Worm (Caenorhabditis elegans) whole organism, late embryonic: ENCODE measurements around the gene nfki-1.

Experiments used
- K02D7.2 ChIP-seq: sonication (generic microtip); optimal IDR thresholded peaks from 2 replicates; lab custom pipeline; 2017; ENCODE audit warnings: mild to moderate bottlenecking, missing genetic modification characterization, missing compliant biosample characterization
- K09A11.1 ChIP-seq: sonication (generic microtip); optimal IDR thresholded peaks from 2 replicates; lab custom pipeline; 2017; ENCODE audit warnings: antibody characterized with exemption, mild to moderate bottlenecking, missing genetic modification characterization, missing compliant biosample characterization; ENCODE audit not compliant: insufficient read depth
- T23F11.4 ChIP-seq: fragments of 200-800 bp; sonication (Bioruptor generic); optimal IDR thresholded peaks from 2 replicates; lab custom pipeline; 2018; ENCODE audit warnings: mild to moderate bottlenecking, missing genetic modification characterization, missing compliant biosample characterization
- ceh-18 ChIP-seq: sonication (generic microtip); optimal IDR thresholded peaks from 2 replicates; lab custom pipeline; 2016; ENCODE audit warnings: missing genetic modification characterization, missing compliant biosample characterization
- ceh-22 ChIP-seq: sonication (generic microtip); optimal IDR thresholded peaks from 2 replicates; lab custom pipeline; 2017; ENCODE audit warnings: missing biosample characterization, missing genetic modification characterization
- ceh-30 ChIP-seq: fragments of 150-350 bp; optimal IDR thresholded peaks from 2 replicates; lab custom pipeline; 2014; ENCODE audit warnings: missing biosample characterization, missing genetic modification characterization
- ceh-31 ChIP-seq: sonication (generic microtip); optimal IDR thresholded peaks from 2 replicates; lab custom pipeline; 2016; ENCODE audit warnings: missing genetic modification characterization, missing compliant biosample characterization
- ceh-34 ChIP-seq: sonication (generic microtip); optimal IDR thresholded peaks from 2 replicates; lab custom pipeline; 2016; ENCODE audit warnings: mild to moderate bottlenecking, missing genetic modification characterization, missing compliant biosample characterization
- ceh-48 ChIP-seq: sonication (generic microtip); optimal IDR thresholded peaks from 2 replicates; lab custom pipeline; 2016; ENCODE audit warnings: missing genetic modification characterization, inconsistent platforms, missing compliant biosample characterization
- ceh-9 ChIP-seq: sonication (generic microtip); optimal IDR thresholded peaks from 2 replicates; lab custom pipeline; 2016; ENCODE audit warnings: mild to moderate bottlenecking, missing genetic modification characterization, inconsistent platforms, missing compliant biosample characterization
- che-1 ChIP-seq: sonication (generic microtip); optimal IDR thresholded peaks from 2 replicates; lab custom pipeline; 2016; ENCODE audit warnings: mild to moderate bottlenecking, missing genetic modification characterization, missing compliant biosample characterization
- dmd-4 ChIP-seq: sonication (generic microtip); optimal IDR thresholded peaks from 2 replicates; lab custom pipeline; 2016; ENCODE audit warnings: borderline replicate concordance, missing genetic modification characterization, missing compliant biosample characterization
- dve-1 ChIP-seq: sonication (generic microtip); optimal IDR thresholded peaks from 2 replicates; lab custom pipeline; 2017; ENCODE audit warnings: antibody characterized with exemption, mild to moderate bottlenecking, missing genetic modification characterization, missing compliant biosample characterization
- ets-4 ChIP-seq: sonication (generic microtip); optimal IDR thresholded peaks from 2 replicates; lab custom pipeline; 2016; ENCODE audit warnings: missing genetic modification characterization, missing compliant biosample characterization
- fax-1 ChIP-seq: sonication (generic microtip); optimal IDR thresholded peaks from 2 replicates; lab custom pipeline; 2016; ENCODE audit warnings: missing genotype, missing genetic modification characterization, missing compliant biosample characterization
- fkh-6 ChIP-seq: sonication (generic microtip); optimal IDR thresholded peaks from 2 replicates; lab custom pipeline; 2016; ENCODE audit warnings: missing genetic modification characterization, missing compliant biosample characterization
- hlh-15 ChIP-seq: sonication (generic microtip); optimal IDR thresholded peaks from 2 replicates; lab custom pipeline; 2016; ENCODE audit warnings: missing genetic modification characterization, missing compliant biosample characterization
- lim-6 ChIP-seq: sonication (generic microtip); optimal IDR thresholded peaks from 2 replicates; lab custom pipeline; 2016; ENCODE audit warnings: missing genetic modification characterization, missing compliant biosample characterization
- lin-11 ChIP-seq: fragments of 200-800 bp; sonication (Bioruptor generic); optimal IDR thresholded peaks from 2 replicates; lab custom pipeline; 2018; ENCODE audit warnings: mild to moderate bottlenecking, missing genetic modification characterization, missing compliant biosample characterization
- madf-2 ChIP-seq: sonication (generic microtip); optimal IDR thresholded peaks from 2 replicates; lab custom pipeline; 2017; ENCODE audit warnings: missing genetic modification characterization, missing compliant biosample characterization
- nfya-1 ChIP-seq: sonication (generic microtip); optimal IDR thresholded peaks from 2 replicates; lab custom pipeline; 2017; ENCODE audit warnings: missing genetic modification characterization, mild to moderate bottlenecking, missing compliant biosample characterization, antibody characterized with exemption, moderate library complexity
- nhr-232 ChIP-seq: sonication (generic microtip); optimal IDR thresholded peaks from 2 replicates; lab custom pipeline; 2016; ENCODE audit warnings: missing genetic modification characterization, missing compliant biosample characterization
- npax-4 ChIP-seq: sonication (generic microtip); optimal IDR thresholded peaks from 2 replicates; lab custom pipeline; 2016; ENCODE audit warnings: missing genetic modification characterization, missing compliant biosample characterization
- odd-2 ChIP-seq: sonication (generic microtip); optimal IDR thresholded peaks from 2 replicates; lab custom pipeline; 2017; ENCODE audit warnings: antibody characterized with exemption, mild to moderate bottlenecking, missing genetic modification characterization, missing compliant biosample characterization
- pha-2 ChIP-seq: sonication (generic microtip); optimal IDR thresholded peaks from 2 replicates; lab custom pipeline; 2017; ENCODE audit warnings: mild to moderate bottlenecking, missing genetic modification characterization, missing compliant biosample characterization
- pros-1 ChIP-seq: fragments of 150-350 bp; optimal IDR thresholded peaks from 2 replicates; lab custom pipeline; 2014; ENCODE audit warnings: missing biosample characterization, missing genetic modification reagents, missing genetic modification characterization
- ref-2 ChIP-seq: sonication (generic microtip); optimal IDR thresholded peaks from 2 replicates; lab custom pipeline; 2016; ENCODE audit warnings: missing genetic modification characterization, missing compliant biosample characterization
- rnt-1 ChIP-seq: sonication (generic microtip); optimal IDR thresholded peaks from 2 replicates; lab custom pipeline; 2016; ENCODE audit warnings: missing genetic modification characterization, missing compliant biosample characterization
- sox-4 ChIP-seq: sonication (generic microtip); optimal IDR thresholded peaks from 2 replicates; lab custom pipeline; 2017; ENCODE audit warnings: mild to moderate bottlenecking, missing genetic modification characterization, inconsistent platforms, missing compliant biosample characterization
- syd-9 ChIP-seq: sonication (generic microtip); optimal IDR thresholded peaks from 2 replicates; lab custom pipeline; 2016; ENCODE audit warnings: mild to moderate bottlenecking, missing genetic modification characterization, moderate library complexity, missing compliant biosample characterization
- tbx-2 ChIP-seq: sonication (generic microtip); optimal IDR thresholded peaks from 2 replicates; lab custom pipeline; 2016; ENCODE audit warnings: missing genetic modification characterization, missing compliant biosample characterization
- ttx-3 ChIP-seq: sonication (generic microtip); optimal IDR thresholded peaks from 2 replicates; lab custom pipeline; 2016; ENCODE audit warnings: missing genetic modification reagents, missing genetic modification characterization, missing compliant biosample characterization
- unc-55 ChIP-seq: sonication (generic microtip); optimal IDR thresholded peaks from 2 replicates; lab custom pipeline; 2017; ENCODE audit warnings: missing biosample characterization, missing genetic modification reagents, missing genetic modification characterization
- ztf-16 ChIP-seq: sonication (generic microtip); optimal IDR thresholded peaks from 2 replicates; lab custom pipeline; 2017; ENCODE audit warnings: missing genetic modification characterization, missing compliant biosample characterization

The nfki-1 gene

ce11 chrX:15310330-15310776 lies 44.7 kb upstream of the nfki-1 start:
- peak; percentile 70 for TF ChIP-seq ref-2
- no peak for TF ChIP-seq unc-55 (GFP tag; lab: Kevin White, UChicago)
- TF ChIP-seq ceh-31 (tag; lab: Kevin White, UChicago) = peak; percentile 14
- TF ChIP-seq madf-2 (tag; lab: Kevin White, UChicago) = peak; percentile 12
- TF ChIP-seq rnt-1 (tag; lab: Kevin White, UChicago) = peak; percentile 21
- TF ChIP-seq tbx-2 (tag; lab: Kevin White, UChicago) = no peak
- TF ChIP-seq ceh-30 (tag; lab: Kevin White, UChicago) = no peak
- peak; percentile 59 for TF ChIP-seq pros-1 (tag; lab: Kevin White, UChicago)

ce11 chrX:15310986-15311385 lies 44.1 kb upstream of the nfki-1 start:
- TF ChIP-seq ets-4 (tag; lab: Kevin White, UChicago) (no peak), npax-4 (tag; lab: Kevin White, UChicago) (no peak), dmd-4 (no peak), ceh-9 (tag; lab: Kevin White, UChicago) (no peak), pros-1 (tag; lab: Kevin White, UChicago) (no peak), che-1 (no peak), ceh-34 (no peak), ceh-30 (tag; lab: Kevin White, UChicago) (no peak), fax-1 (tag; lab: Kevin White, UChicago) (no peak), lim-6 (no peak), nfya-1 (tag; lab: Kevin White, UChicago) (no peak), sox-4 (tag; lab: Kevin White, UChicago) (no peak), fkh-6 (tag; lab: Kevin White, UChicago) (no peak), ceh-18 (no peak)

- TF ChIP-seq syd-9 (tag; lab: Kevin White, UChicago) (no peak), unc-55 (GFP tag; lab: Kevin White, UChicago) (no peak), odd-2 (tag; lab: Kevin White, UChicago) (no peak), ceh-22 (no peak), T23F11.4 (GFP tag; lab: Kevin White, UChicago) (no peak), hlh-15 (no peak), K02D7.2 (tag; lab: Kevin White, UChicago) (no peak), ceh-48 (tag; lab: Kevin White, UChicago) (no peak)
Measured at ce11 chrX:15312073-15312472, 43.0 kb upstream of the nfki-1 start.

- no peak for TF ChIP-seq pros-1 (tag; lab: Kevin White, UChicago)
- no peak for TF ChIP-seq ttx-3 (tag; lab: Kevin White, UChicago)
- no peak for TF ChIP-seq sox-4 (tag; lab: Kevin White, UChicago)
- TF ChIP-seq syd-9 (tag; lab: Kevin White, UChicago) = no peak
- TF ChIP-seq nhr-232 (tag; lab: Kevin White, UChicago) = no peak
- no peak for TF ChIP-seq dve-1 (tag; lab: Kevin White, UChicago)
- TF ChIP-seq ztf-16 (tag; lab: Kevin White, UChicago) = no peak
- no peak for TF ChIP-seq ceh-31 (tag; lab: Kevin White, UChicago)
- no peak for TF ChIP-seq hlh-15
- no peak for TF ChIP-seq madf-2 (tag; lab: Kevin White, UChicago)
Measured at ce11 chrX:15312681-15313080, 42.4 kb upstream of the nfki-1 start.

- TF ChIP-seq nhr-232 (tag; lab: Kevin White, UChicago) (no peak), ceh-9 (tag; lab: Kevin White, UChicago) (no peak), ceh-22 (no peak), pha-2 (tag; lab: Kevin White, UChicago) (no peak), lin-11 (tag; lab: Kevin White, UChicago) (no peak), K09A11.1 (tag; lab: Kevin White, UChicago) (no peak)
Measured at ce11 chrX:15317146-15317545, 37.9 kb upstream of the nfki-1 start, which contains the start of gene glb-28. Gene glb-28, minus strand, starts transcription at chrX:15317246.
